Worm (Caenorhabditis elegans) whole organism, L2 larva: Measurements from ENCODE around the gene glna-1.

Source experiments
- blmp-1 ChIP-seq: sonication (generic microtip); optimal IDR thresholded peaks from 2 replicates; lab custom pipeline; 2017; ENCODE audit warnings: missing genetic modification characterization, mild to moderate bottlenecking, missing compliant biosample characterization, antibody characterized with exemption, moderate library complexity; ENCODE audit not compliant: insufficient read depth
- lin-13 ChIP-seq: fragments of 150-350 bp; optimal IDR thresholded peaks from 2 replicates; lab custom pipeline; 2014; ENCODE audit warnings: missing biosample characterization, missing genetic modification reagents, missing genetic modification characterization
- nhr-6 ChIP-seq: fragments of 150-350 bp; optimal IDR thresholded peaks from 2 replicates; lab custom pipeline; 2014; ENCODE audit warnings: missing biosample characterization, missing genetic modification characterization
- ztf-11 ChIP-seq: sonication (generic microtip); optimal IDR thresholded peaks from 2 replicates; lab custom pipeline; 2017; ENCODE audit warnings: missing biosample characterization, missing genetic modification characterization

- no peak for TF ChIP-seq nhr-6
- TF ChIP-seq lin-13: no peak
- TF ChIP-seq ztf-11 (tag; lab: Kevin White, UChicago): no peak
- no peak for TF ChIP-seq blmp-1 (tag; lab: Kevin White, UChicago)
Measured at ce11 chrII:14771096-14771495, 37.8 kb upstream of the glna-1 start.
